Worm (Caenorhabditis elegans) whole organism, L4/young adult: ENCODE measurements around the gene rde-4.
"Not testable (repeated sequence)": the region's sequence is repeated elsewhere in the genome, so short reads cannot be mapped to it uniquely, and the experiment has no call there.

Experiments
- W03F9.2 ChIP-seq: fragments of 150-350 bp; optimal IDR thresholded peaks from 2 replicates; lab custom pipeline; 2014; ENCODE audit warnings: missing biosample characterization, missing genetic modification characterization
- dao-5 ChIP-seq: sonication (generic microtip); optimal IDR thresholded peaks from 2 replicates; lab custom pipeline; 2016; ENCODE audit warnings: missing genotype, missing genetic modification characterization, moderate library complexity, missing compliant biosample characterization
- him-1 ChIP-seq: sonication (generic microtip); optimal IDR thresholded peaks from 2 replicates; lab custom pipeline; 2016; ENCODE audit warnings: missing genotype, missing genetic modification reagents, missing genetic modification characterization, missing compliant biosample characterization

rde-4 gene

DNA sequence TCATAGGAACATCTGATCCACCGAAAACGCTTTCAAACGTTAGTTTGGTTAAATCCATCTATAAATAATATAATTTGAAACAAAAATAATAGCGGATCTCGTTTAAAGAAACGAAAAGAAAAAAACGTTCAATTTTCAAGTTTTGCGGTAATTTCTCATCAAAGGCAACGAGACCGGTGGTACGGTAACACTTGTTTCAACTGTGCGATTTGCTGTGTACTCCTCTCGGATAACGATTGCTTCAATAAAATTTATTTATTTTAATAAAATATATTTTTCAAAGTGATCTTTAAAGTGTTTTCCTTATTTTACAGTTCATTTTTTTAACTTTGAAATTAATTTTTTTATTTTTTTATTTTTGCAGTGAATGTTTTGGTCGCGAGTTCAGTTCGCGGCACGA, at the start of gene rde-4, which contains the start of gene cox-14:
TSS of gene rde-4 (minus strand) at position 60 of the 400 bp plus-strand sequence.
TSS of gene cox-14 (plus strand) at position 356 of the 400 bp plus-strand sequence.
- TF ChIP-seq W03F9.2 (tag; lab: Kevin White, UChicago), result peak; percentile 82
- no peak for TF ChIP-seq him-1

DNA sequence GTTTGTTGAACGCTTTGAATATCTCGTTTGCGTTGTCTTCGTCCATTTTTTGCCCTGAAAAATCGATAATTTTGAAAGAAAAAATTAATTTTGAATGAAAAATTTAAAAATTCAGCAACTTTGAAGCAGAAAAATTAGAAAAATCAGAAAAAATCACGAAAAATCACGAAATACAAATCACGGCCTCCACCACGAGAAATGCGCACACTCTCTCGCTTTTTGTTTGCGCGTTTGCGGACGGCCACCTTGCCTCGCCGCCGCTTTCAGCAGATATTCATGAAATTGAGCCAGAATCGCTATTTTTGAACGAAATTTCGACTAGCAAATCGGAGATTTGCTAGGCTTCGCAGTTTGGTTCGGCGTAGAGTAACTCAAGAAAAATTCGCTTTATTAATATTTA, 48.4 kb upstream of the rde-4 start, which contains the start of gene inpp-4B:
TSS of gene inpp-4B (minus strand) at position 54 of the 400 bp plus-strand sequence.
- TF ChIP-seq dao-5 (tag; lab: Kevin White, UChicago); him-1; W03F9.2 (tag; lab: Kevin White, UChicago): not testable (repeated sequence)

DNA sequence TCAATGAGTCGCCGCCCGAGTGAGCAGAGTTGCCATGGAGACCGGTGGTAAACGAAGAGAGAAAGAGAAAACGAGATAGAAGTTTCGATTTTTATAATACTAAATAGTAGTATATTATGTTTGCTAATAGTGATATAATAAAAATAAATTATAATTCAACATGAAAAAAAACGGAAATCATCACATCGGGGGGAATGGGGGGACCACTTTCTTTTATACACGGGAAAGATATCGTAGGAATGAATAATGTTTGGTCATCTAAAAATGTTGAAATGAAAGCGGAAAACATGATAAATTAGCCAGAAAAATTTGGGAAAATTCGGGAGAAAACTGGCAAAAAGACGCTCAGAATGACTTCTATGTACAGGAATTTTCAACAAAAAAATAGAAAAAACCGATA, 43.2 kb upstream of the rde-4 start, which contains the start of gene bbs-5:
TSS of gene bbs-5 (minus strand) at position 101 of the 400 bp plus-strand sequence.
- TF ChIP-seq dao-5 (tag; lab: Kevin White, UChicago), result no peak
- no peak for TF ChIP-seq W03F9.2 (tag; lab: Kevin White, UChicago)
- no peak for TF ChIP-seq him-1

DNA sequence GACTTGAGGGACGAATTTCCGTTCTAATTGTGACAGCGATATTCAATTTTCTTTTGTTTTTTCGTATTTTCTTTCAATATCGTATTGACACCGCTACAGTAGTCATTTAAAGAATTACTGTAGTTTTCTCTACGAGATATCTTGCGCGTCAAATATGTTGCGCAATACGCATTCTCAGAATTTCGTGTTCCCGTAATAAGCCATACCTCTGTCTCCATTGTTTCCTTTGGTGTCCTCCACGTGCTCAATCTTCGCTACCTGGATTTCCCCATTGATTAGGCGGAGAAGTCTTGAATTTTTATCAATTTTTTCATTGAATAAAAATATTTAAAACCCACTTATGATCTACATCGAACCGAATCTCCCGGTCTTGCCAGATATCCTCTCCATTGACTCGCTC, 42.8 kb upstream of the rde-4 start:
- TF ChIP-seq dao-5 (tag; lab: Kevin White, UChicago) (no peak), W03F9.2 (tag; lab: Kevin White, UChicago) (no peak), him-1 (no peak)

DNA sequence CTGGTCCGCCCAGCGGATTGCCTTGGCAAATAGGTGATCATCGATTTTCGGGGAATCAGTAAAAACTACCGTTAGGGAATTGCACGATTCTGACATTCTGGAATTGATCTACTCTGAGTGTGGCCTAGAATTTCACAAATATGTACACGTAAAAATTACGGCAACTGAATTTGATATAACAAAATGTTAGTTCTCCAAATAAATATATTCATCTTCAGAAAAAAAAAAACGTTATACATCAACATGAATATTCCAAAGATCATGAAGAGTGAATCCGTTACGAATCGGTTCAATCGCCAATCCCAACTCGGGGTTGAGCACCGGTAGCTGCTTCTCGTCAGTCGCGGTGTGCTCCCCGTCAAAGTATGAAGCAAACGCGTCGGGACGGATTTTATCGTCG, 40.2 kb upstream of the rde-4 start, which contains the start of gene rip-1:
TSS of gene rip-1 (minus strand) at position 101 of the 400 bp plus-strand sequence.
- TF ChIP-seq dao-5 (tag; lab: Kevin White, UChicago) (no peak), W03F9.2 (tag; lab: Kevin White, UChicago) (no peak), him-1 (no peak)

DNA sequence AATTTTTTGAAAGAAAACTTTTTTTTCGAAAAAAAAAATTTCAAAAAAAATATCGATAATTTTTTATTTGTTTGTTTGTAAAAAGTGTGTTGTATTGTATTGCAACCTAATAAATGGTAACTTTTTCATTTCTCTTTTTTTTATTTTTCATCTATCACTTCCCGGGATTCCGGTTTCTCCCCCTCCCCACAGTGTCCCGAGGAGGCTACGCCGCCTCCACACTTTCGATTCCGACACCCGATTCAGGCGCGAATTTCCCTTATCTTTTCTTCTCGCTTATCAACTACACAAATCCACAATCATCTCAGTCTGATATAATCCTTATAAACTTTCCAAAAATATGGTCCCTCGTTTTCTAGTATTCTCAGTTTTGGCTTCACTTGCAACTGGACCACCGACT, 36.1 kb upstream of the rde-4 start, which contains the start of gene R01H10.4:
TSS of gene R01H10.4 (plus strand) at position 236 of the 400 bp plus-strand sequence.
- no peak for TF ChIP-seq W03F9.2 (tag; lab: Kevin White, UChicago)
- TF ChIP-seq dao-5 (tag; lab: Kevin White, UChicago), result no peak
- no peak for TF ChIP-seq him-1

DNA sequence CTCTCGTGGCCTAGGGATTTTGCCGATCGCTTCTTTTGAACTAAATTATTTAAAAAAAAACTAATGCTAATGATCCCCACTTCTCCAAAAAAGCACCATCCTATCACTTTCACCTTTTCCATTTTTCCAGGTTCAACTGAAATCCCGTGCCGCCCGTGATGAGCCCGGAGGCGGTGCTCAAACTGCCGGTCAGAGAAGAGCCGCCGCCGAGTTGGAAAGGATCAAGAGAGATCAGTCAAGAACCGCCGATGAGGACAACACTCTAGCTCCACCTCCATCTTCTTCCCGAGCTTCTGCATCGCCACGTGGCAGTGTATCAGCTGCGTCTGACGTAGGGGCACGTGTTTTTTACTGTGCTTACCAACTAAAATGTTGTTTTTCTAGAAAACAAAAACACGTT, 34.9 kb upstream of the rde-4 start:
- TF ChIP-seq W03F9.2 (tag; lab: Kevin White, UChicago) (no peak), dao-5 (tag; lab: Kevin White, UChicago) (no peak), him-1 (no peak)

DNA sequence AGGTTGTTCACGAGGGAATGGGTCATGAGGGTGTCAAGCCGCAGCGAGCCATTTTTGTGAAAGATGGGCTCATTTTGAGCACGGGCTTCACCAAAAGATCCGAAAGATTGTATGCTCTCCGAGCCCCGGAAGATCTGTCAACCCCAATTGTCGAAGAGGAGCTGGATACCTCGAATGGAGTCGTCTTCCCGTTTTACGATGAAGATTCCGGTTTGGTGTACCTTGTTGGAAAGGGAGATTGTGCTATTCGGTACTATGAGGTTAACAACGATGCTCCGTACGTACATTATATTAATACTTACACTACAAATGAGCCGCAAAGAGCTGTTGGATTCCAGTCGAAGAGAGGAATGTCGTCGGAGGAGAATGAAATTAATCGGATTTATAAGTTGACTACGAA, 32.7 kb upstream of the rde-4 start:
- no peak for TF ChIP-seq dao-5 (tag; lab: Kevin White, UChicago)
- TF ChIP-seq him-1, result no peak
- no peak for TF ChIP-seq W03F9.2 (tag; lab: Kevin White, UChicago)

DNA sequence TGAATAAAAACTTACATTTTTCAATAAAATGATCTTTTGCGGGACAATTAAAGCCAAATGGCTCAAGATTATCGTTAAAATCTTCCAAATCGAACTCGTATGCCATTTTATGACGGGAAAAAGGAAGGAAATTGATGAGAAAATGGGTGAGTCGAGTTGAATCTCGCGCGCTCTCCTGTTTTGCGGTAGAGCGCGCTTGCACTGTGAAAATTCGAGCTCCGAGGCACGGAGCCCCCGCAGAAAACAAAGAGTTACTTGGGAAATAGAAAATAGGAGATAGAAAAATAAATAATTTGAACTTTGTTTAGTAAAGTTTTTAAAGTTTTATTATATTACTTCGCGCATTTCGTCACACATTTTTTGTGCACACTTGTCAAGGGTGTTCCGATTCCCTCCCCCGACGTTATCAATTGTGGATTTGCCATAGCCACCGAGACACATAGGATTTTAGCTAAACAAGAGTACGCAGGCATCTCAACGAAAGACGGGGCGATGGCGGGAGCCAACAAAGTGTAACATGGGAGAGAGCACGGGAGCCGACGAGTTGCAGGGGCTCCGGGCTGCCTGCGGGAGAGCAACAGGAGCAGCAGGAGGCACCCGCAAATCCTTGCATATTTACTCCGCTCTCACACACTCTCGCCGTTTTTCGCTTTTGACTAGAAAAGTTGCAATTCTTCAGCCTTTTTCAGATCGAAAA, 30.1 kb upstream of the rde-4 start, which contains the start of the genes div-1 and cor-1:
TSS of gene div-1 (minus strand) at position 119 of the 697 bp plus-strand sequence.
TSS of gene cor-1 (plus strand) at position 671 of the 697 bp plus-strand sequence.
- TF ChIP-seq dao-5 (tag; lab: Kevin White, UChicago) (no peak), him-1 (no peak), W03F9.2 (tag; lab: Kevin White, UChicago) (no peak)

DNA sequence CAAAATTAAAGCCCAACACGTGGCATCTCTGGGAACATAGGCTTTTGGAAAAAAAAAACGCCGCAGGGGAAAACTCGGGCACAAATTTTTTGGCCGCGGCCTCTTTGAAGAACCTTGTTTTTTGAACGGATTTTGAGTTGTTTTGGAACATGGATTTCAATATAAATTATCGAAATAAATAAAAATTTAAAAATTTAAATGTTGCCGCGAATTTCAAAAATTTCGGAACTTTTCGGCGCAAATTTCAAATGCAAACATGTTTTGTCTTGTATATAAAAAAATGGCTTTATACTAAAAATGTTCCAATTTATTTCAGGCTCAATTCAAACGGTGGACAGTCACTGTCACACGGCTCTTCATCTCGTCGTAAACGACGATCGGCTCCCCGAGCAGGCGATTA, 25.6 kb upstream of the rde-4 start:
- TF ChIP-seq him-1 (no peak), dao-5 (tag; lab: Kevin White, UChicago) (no peak), W03F9.2 (tag; lab: Kevin White, UChicago) (no peak)

DNA sequence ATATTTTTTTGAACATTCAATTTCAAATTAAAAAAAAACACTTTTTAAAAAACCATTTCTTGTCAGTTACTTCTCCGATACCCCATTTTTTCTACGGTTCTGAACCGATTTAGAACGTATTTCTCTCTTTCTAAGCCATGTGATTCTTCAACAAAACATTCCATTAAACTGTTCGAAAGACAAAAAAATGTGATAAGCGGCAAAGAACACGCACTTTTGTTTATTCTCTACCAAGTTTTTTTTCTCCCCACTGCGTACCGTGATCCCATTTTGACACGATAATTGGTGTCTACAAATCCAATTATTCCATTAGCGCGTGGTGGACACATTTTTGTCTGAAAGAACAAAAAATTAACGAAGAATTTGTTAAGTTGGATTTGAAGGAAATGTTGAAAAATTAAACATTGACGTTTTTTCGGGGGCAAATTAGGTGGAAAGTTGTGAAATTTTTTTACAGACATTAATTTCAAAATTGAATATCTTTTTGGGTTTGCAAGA, 22.9 kb upstream of the rde-4 start:
- TF ChIP-seq him-1, result no peak
- no peak for TF ChIP-seq W03F9.2 (tag; lab: Kevin White, UChicago)
- TF ChIP-seq dao-5 (tag; lab: Kevin White, UChicago), result no peak

DNA sequence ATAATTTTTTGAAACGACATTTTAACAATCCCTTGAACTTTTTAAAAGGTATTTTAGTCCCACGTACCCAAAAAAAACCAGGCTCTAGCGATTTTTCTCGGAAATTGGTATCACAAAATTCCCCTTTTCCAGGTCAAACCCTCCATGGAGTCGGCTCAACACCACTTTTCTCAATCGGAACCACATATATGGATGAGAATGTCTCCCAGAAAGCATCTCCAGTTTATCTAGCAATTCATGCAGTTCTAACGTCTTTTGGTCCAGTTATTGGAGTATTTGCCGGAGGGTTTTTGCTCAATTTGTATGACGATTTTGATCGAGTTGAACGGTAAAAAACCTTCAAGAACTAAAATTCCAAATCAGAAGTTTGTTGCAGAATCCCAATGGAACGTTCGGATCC, 21.6 kb upstream of the rde-4 start:
- no peak for TF ChIP-seq dao-5 (tag; lab: Kevin White, UChicago)
- TF ChIP-seq W03F9.2 (tag; lab: Kevin White, UChicago), result no peak
- TF ChIP-seq him-1, result no peak

DNA sequence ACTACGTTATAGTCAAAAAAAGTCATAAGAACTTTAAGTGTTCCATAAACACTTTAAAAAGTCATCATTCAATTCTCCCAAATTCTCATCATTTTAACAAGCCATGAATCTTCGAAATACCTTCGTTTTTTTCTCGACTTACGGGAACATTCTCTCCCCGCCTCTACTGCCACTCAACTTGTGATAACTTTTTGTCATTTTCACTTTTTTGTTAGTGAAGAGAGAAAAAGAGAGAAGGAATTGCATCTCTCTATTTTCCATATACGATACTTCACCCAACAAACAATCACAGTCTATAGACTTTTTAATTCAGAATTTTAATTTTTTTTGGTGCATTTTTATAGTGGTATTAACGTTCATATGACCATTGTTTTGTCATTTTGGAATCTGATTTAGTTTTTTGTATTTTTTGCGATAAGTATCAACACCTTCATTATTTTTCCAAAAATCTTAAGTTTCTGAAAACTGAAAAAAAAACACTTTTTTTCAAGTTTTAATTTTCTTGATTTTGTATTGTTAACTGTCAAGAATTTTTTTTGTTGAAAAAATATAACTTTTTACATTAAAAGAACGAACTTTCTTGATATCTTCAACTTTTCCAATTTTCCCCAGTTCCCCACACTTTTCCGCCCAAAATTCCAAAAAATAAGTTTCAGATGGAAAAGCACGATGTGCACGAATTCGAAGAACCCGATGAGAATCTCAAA, 20.2 kb upstream of the rde-4 start, which contains the start of gene Y70G10A.3:
TSS of gene Y70G10A.3 (plus strand) at position 657 of the 707 bp plus-strand sequence.
- TF ChIP-seq dao-5 (tag; lab: Kevin White, UChicago) (no peak), W03F9.2 (tag; lab: Kevin White, UChicago) (no peak), him-1 (no peak)
